Worm (Caenorhabditis elegans): ENCODE results near the gene W02B3.3.

The W02B3.3 gene

DNA sequence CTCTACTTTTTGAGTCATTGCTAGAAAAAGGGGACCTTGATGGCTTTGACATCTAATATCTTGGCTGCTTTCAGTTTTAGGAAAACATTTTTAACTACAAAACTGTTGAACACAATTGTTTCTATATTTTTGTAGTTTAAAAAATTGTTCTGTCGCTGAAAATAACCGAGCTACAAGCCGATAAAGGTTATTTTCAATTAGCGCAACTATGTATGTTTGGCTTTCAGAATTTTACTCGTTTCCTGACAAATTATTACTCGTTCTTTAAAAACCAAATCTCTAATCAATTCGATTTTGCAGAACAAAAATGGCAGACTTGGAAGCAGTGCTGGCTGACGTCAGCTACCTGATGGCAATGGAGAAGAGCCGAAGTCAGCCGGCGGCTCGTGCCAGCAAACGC lies 7.6 kb upstream of the W02B3.3 start, which contains the start of gene grk-2:
TSS of gene grk-2 (plus strand) at position 301 of the 400 bp plus-strand sequence.
- no peak for TF ChIP-seq daf-16 (GFP tag; optimal IDR thresholded peaks at IDR 0.05)
- TF ChIP-seq daf-16 (tag; optimal IDR thresholded peaks at IDR 0.05): no peak
- TF ChIP-seq nhr-28 (tag; optimal IDR thresholded peaks at IDR 0.05): no peak
- TF ChIP-seq dmd-8 (GFP tag; IDR thresholded peaks at IDR 0.05): no peak
- no peak for TF ChIP-seq egl-27 (tag; optimal IDR thresholded peaks at IDR 0.05)
- TF ChIP-seq spr-1 (tag; optimal IDR thresholded peaks at IDR 0.05): no peak
- no peak for TF ChIP-seq daf-12 (tag; optimal IDR thresholded peaks at IDR 0.05)
- TF ChIP-seq ceh-62 (tag; optimal IDR thresholded peaks at IDR 0.05): no peak
- no peak for TF ChIP-seq lin-1 (GFP tag; IDR thresholded peaks at IDR 0.05)
- TF ChIP-seq T26A8.4 (GFP tag; IDR thresholded peaks at IDR 0.05): no peak
- TF ChIP-seq pha-4 (GFP tag; IDR thresholded peaks at IDR 0.05): no peak
- TF ChIP-seq pha-4 (tag; optimal IDR thresholded peaks at IDR 0.05): no peak
- no peak for TF ChIP-seq F44E2.7 (GFP tag; IDR thresholded peaks at IDR 0.05)
- no peak for TF ChIP-seq dmd-6 (GFP tag; IDR thresholded peaks at IDR 0.05)
- no peak for TF ChIP-seq ceh-32 (tag; optimal IDR thresholded peaks at IDR 0.05; ENCODE audit: poor library complexity)
- no peak for TF ChIP-seq vab-7 (GFP tag; IDR thresholded peaks at IDR 0.05)

DNA sequence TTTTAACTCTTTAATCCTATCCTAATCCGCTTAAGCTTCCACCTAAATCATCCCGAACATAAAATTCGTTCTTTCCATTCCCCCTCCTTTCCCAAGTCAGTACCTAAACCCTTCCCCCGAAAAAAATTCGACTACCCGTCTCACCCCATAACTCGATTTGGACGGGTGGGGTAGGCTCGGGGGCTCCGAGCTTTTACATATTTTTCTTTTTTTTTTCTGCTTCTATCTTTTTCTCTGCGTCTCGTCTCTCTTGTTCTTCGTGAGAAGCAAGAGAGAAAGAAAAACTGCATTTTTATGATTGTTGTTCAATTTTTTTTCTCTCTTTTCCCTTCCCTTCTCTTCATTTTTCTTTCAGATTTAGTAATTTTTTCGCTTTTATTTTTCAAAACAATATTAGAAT lies 7.2 kb upstream of the W02B3.3 start:
- peak; percentile 44 for TF ChIP-seq mep-1 (tag; optimal IDR thresholded peaks at IDR 0.05)
- no peak for TF ChIP-seq ceh-44 (GFP tag; IDR thresholded peaks at IDR 0.05)
- TF ChIP-seq fkh-10 (GFP tag; optimal IDR thresholded peaks at IDR 0.05): peak; percentile 63
- peak; percentile 76 for TF ChIP-seq ces-1 (GFP tag; optimal IDR thresholded peaks at IDR 0.05)
- 0 out of 2 replicates have a peak, but pooled peaks have one; percentile 15 for TF ChIP-seq egl-43 (GFP tag; IDR thresholded peaks at IDR 0.05)
- TF ChIP-seq aha-1 (tag): peak; percentile 77
- TF ChIP-seq ctbp-1 (GFP tag; IDR thresholded peaks at IDR 0.05): peak; percentile 70
- TF ChIP-seq rbr-2 (tag; optimal IDR thresholded peaks at IDR 0.05): peak; percentile 14
- no peak for TF ChIP-seq ceh-28 (tag; optimal IDR thresholded peaks at IDR 0.05)

DNA sequence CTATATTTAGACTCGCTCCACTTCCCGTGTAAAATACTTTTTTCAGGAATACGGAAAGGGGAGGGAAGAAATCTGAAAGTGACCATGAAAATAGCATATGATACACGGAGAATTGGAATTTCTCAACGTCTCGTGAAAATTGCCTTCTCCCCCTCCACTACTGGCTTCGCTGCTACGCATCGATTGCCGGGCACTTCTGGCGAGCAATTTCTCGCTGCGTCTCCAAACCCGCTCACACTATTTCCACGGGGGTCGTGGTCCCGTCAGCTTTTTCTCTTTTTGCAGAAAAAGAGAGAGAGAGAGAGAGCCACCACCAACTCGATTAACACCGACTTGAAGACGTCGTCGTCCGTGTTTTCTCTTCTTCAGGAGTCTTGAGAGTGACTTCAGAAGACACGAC lies 2.8 kb upstream of the W02B3.3 start:
- TF ChIP-seq dmd-6 (GFP tag; IDR thresholded peaks at IDR 0.05): peak; percentile 7; the same call in 1 of the 2 replicates
- TF ChIP-seq hif-1 (tag; optimal IDR thresholded peaks at IDR 0.05): peak in 1 of 2 experiments; percentile 35
- TF ChIP-seq nhr-11 (tag; optimal IDR thresholded peaks at IDR 0.05): peak; percentile 51
- TF ChIP-seq lin-38 (GFP tag; IDR thresholded peaks at IDR 0.05): peak; percentile 32
- TF ChIP-seq hlh-30 (tag; optimal IDR thresholded peaks at IDR 0.05; ENCODE audit: insufficient read depth): peak; percentile 73
- peak; percentile 77 for TF ChIP-seq ctbp-1 (GFP tag; IDR thresholded peaks at IDR 0.05)
- peak; percentile 60; the same call in 1 of the 2 replicates for TF ChIP-seq egl-43 (GFP tag; IDR thresholded peaks at IDR 0.05)
- no peak for TF ChIP-seq R02D3.7 (tag; optimal IDR thresholded peaks at IDR 0.05)
- peak; percentile 76 for TF ChIP-seq rbr-2 (tag; optimal IDR thresholded peaks at IDR 0.05)
- TF ChIP-seq daf-8 (GFP tag; IDR thresholded peaks at IDR 0.05): no peak
- peak; percentile 30 for TF ChIP-seq hlh-11 (tag; optimal IDR thresholded peaks at IDR 0.05)
- TF ChIP-seq ces-1 (GFP tag; optimal IDR thresholded peaks at IDR 0.05): peak; percentile 71
- TF ChIP-seq nhr-48 (tag; optimal IDR thresholded peaks at IDR 0.05): no peak
- TF ChIP-seq dmd-8 (GFP tag; IDR thresholded peaks at IDR 0.05): no peak
- TF ChIP-seq unc-62 (GFP tag; optimal IDR thresholded peaks at IDR 0.05 in 1 of 2): peak in 1 of 2 experiments; percentile 10
- TF ChIP-seq unc-62 (tag; optimal IDR thresholded peaks at IDR 0.05): no peak
- no peak for TF ChIP-seq unc-39 (tag; optimal IDR thresholded peaks at IDR 0.05)
- TF ChIP-seq F37D6.2 (tag; optimal IDR thresholded peaks at IDR 0.05): peak; percentile 61
- TF ChIP-seq arid-1 (GFP tag; conservative IDR thresholded peaks at IDR 0.05): no peak
- peak; percentile 76 for TF ChIP-seq hmg-1.1 (GFP tag; IDR thresholded peaks at IDR 0.05)
- peak in 1 of 2 experiments; percentile 65 for TF ChIP-seq lsy-2 (tag; optimal IDR thresholded peaks at IDR 0.05)
- TF ChIP-seq snpc-1.2 (GFP tag; IDR thresholded peaks at IDR 0.05): no peak
- peak; percentile 62 for TF ChIP-seq mep-1 (tag; optimal IDR thresholded peaks at IDR 0.05)
- TF ChIP-seq cey-2 (tag; optimal IDR thresholded peaks at IDR 0.05; ENCODE audit: borderline replicate concordance, insufficient read depth): no peak
- no peak for TF ChIP-seq zfp-2 (tag; optimal IDR thresholded peaks at IDR 0.05)
- TF ChIP-seq set-16 (GFP tag; IDR thresholded peaks at IDR 0.05): peak; percentile 63
- no peak for TF ChIP-seq F49E8.2 (tag; optimal IDR thresholded peaks at IDR 0.05; ENCODE audit: borderline replicate concordance)
- TF ChIP-seq fkh-10 (GFP tag; optimal IDR thresholded peaks at IDR 0.05): peak; percentile 77
- peak in 1 of 2 experiments; percentile 64 for TF ChIP-seq mdl-1 (tag; optimal IDR thresholded peaks at IDR 0.05)
